Fruit fly (Drosophila melanogaster) whole organism, embryonic: ENCODE measurements around the gene CG15483.
A peak's percentile ranks its signal among the peaks of the same experiment; 100 is the strongest.

Experiments
- BtbVII ChIP-seq: fragments of 200-800 bp; sonication (Bioruptor generic); optimal IDR thresholded peaks from 3 replicates; lab custom pipeline; 2017; ENCODE audit warnings: missing biosample characterization, mild to moderate bottlenecking, missing genetic modification characterization
- CG11085 ChIP-seq: fragments of 200-800 bp; sonication (Bioruptor generic); IDR thresholded peaks from 2 replicates; pipeline ENCODE4 v1.3.6; 2022; ENCODE audit warnings: missing biosample characterization, missing genetic modification characterization
- CG12769 ChIP-seq: fragments of 200-800 bp; sonication (Bioruptor generic); optimal IDR thresholded peaks from 2 replicates; lab custom pipeline; 2019; ENCODE audit warnings: missing biosample characterization, mild to moderate bottlenecking, missing genetic modification characterization, moderate library complexity
- CG13775 ChIP-seq: fragments of 200-800 bp; sonication (Bioruptor generic); optimal IDR thresholded peaks from 3 replicates; lab custom pipeline; 2017; ENCODE audit warnings: missing biosample characterization, mild to moderate bottlenecking, missing genetic modification characterization
- CG15269 ChIP-seq: fragments of 200-800 bp; sonication (Bioruptor generic); optimal IDR thresholded peaks from 2 replicates; lab custom pipeline; 2018; ENCODE audit warnings: missing biosample characterization, mild to moderate bottlenecking, missing genetic modification characterization, moderate library complexity
- CG16813 ChIP-seq: fragments of 200-800 bp; sonication (Bioruptor generic); IDR thresholded peaks from 3 replicates; pipeline ENCODE4 v1.3.6; 2022; ENCODE audit warnings: missing biosample characterization, missing genetic modification characterization; ENCODE audit not compliant: partially characterized antibody
- CG17829 ChIP-seq: fragments of 200-800 bp; optimal IDR thresholded peaks from 2 replicates; lab custom pipeline; 2019; ENCODE audit warnings: missing biosample characterization, mild to moderate bottlenecking, missing genetic modification characterization, moderate library complexity
- CG2129 ChIP-seq: fragments of 200-800 bp; sonication (Bioruptor generic); IDR thresholded peaks from 2 replicates; pipeline ENCODE4 v1.3.6; 2022; ENCODE audit warnings: missing biosample characterization, missing genetic modification characterization; ENCODE audit not compliant: partially characterized antibody
- CG2202 ChIP-seq: fragments of 200-800 bp; sonication (Bioruptor generic); optimal IDR thresholded peaks from 2 replicates; lab custom pipeline; 2018; ENCODE audit warnings: missing biosample characterization, mild to moderate bottlenecking, missing genetic modification characterization
- CG3847 ChIP-seq: fragments of 200-800 bp; sonication (Bioruptor generic); IDR thresholded peaks from 2 replicates; pipeline ENCODE4 v1.3.6; 2022; ENCODE audit warnings: missing biosample characterization, missing genetic modification characterization
- CG42726 ChIP-seq: fragments of 200-800 bp; sonication (Bioruptor generic); IDR thresholded peaks from 2 replicates; pipeline ENCODE4 v1.3.6; 2022; ENCODE audit warnings: missing biosample characterization, missing genetic modification characterization; ENCODE audit not compliant: partially characterized antibody
- CG4424 ChIP-seq: fragments of 200-800 bp; sonication (Bioruptor generic); optimal IDR thresholded peaks from 3 replicates; lab custom pipeline; 2016; ENCODE audit warnings: missing biosample characterization, missing genetic modification characterization
- CG5180 ChIP-seq: fragments of 200-800 bp; sonication (Bioruptor generic); optimal IDR thresholded peaks from 3 replicates; lab custom pipeline; 2017; ENCODE audit warnings: missing biosample characterization, missing genetic modification characterization, mild to moderate bottlenecking, moderate library complexity, missing genetic modification reagents
- CG7987 ChIP-seq: fragments of 200-800 bp; sonication (Bioruptor generic); optimal IDR thresholded peaks from 2 replicates; lab custom pipeline; 2018; ENCODE audit warnings: missing biosample characterization, mild to moderate bottlenecking, missing genetic modification characterization, moderate library complexity
- Dek ChIP-seq: fragments of 200-800 bp; sonication (Bioruptor generic); optimal IDR thresholded peaks from 3 replicates; lab custom pipeline; 2019; ENCODE audit warnings: missing biosample characterization, mild to moderate bottlenecking, missing genetic modification characterization, moderate library complexity
- Dll ChIP-seq: fragments of 200-800 bp; sonication (Bioruptor generic); IDR thresholded peaks from 4 replicates; pipeline ENCODE4 v1.3.6; 2022; ENCODE audit warnings: missing biosample characterization, missing genetic modification characterization; ENCODE audit not compliant: partially characterized antibody
- Dp ChIP-seq: fragments of 200-800 bp; sonication (Bioruptor generic); optimal IDR thresholded peaks from 2 replicates; lab custom pipeline; 2018; ENCODE audit warnings: missing biosample characterization, mild to moderate bottlenecking, missing genetic modification characterization, moderate library complexity
- ERR ChIP-seq: fragments of 200-800 bp; sonication (Bioruptor generic); optimal IDR thresholded peaks from 2 replicates; lab custom pipeline; 2016; ENCODE audit warnings: missing biosample characterization, missing genetic modification characterization
- Hr78 ChIP-seq, 2 experiments: fragments of 200-800 bp in 1 of 2; fragments of >200 bp in 1 of 2; sonication (Bioruptor generic) in 1 of 2; optimal IDR thresholded peaks; 2 replicates each; lab custom pipeline; 2017 to 2019; ENCODE audit warnings: missing biosample characterization in 2 of 2, missing genetic modification characterization in 2 of 2, mild to moderate bottlenecking in 1 of 2, moderate library complexity in 1 of 2
- Hsf ChIP-seq: fragments of 200-800 bp; sonication (Bioruptor generic); optimal IDR thresholded peaks from 3 replicates; lab custom pipeline; 2016; ENCODE audit warnings: missing biosample characterization, missing genetic modification characterization
- MTF-1 ChIP-seq: fragments of 200-800 bp; sonication (Bioruptor generic); optimal IDR thresholded peaks from 2 replicates; lab custom pipeline; 2018; ENCODE audit warnings: missing biosample characterization, mild to moderate bottlenecking, missing genetic modification characterization, borderline replicate concordance
- Myb ChIP-seq: fragments of 200-800 bp; sonication (Bioruptor generic); optimal IDR thresholded peaks from 2 replicates; lab custom pipeline; 2016; ENCODE audit warnings: missing biosample characterization, missing genetic modification characterization
- NC2α ChIP-seq: fragments of 200-800 bp; sonication (Bioruptor generic); optimal IDR thresholded peaks from 2 replicates; lab custom pipeline; 2016; ENCODE audit warnings: missing biosample characterization, missing genetic modification characterization
- NK7.1 ChIP-seq: fragments of 200-800 bp; sonication (Bioruptor generic); optimal IDR thresholded peaks from 3 replicates; lab custom pipeline; 2016; ENCODE audit warnings: missing biosample characterization, missing genetic modification characterization
- Rfx ChIP-seq: fragments of 200-800 bp; sonication (Bioruptor generic); IDR thresholded peaks from 2 replicates; pipeline ENCODE4 v1.3.6; 2022; ENCODE audit warnings: missing biosample characterization, missing genetic modification characterization
- Side ChIP-seq: fragments of 200-800 bp; sonication (Bioruptor generic); optimal IDR thresholded peaks from 2 replicates; lab custom pipeline; 2016; ENCODE audit warnings: missing biosample characterization, missing genetic modification characterization
- Tbp ChIP-seq: fragments of >200 bp; optimal IDR thresholded peaks from 2 replicates; lab custom pipeline; 2018; ENCODE audit warnings: missing biosample characterization, missing genetic modification characterization
- Xrp1 ChIP-seq: fragments of 200-800 bp; sonication (Bioruptor generic); IDR thresholded peaks from 2 replicates; pipeline ENCODE4 v1.3.6; 2022; ENCODE audit warnings: missing biosample characterization, missing genetic modification characterization
- abd-A ChIP-seq: fragments of 200-800 bp; sonication (Bioruptor generic); optimal IDR thresholded peaks from 3 replicates; lab custom pipeline; 2019; ENCODE audit warnings: missing biosample characterization, mild to moderate bottlenecking, missing genetic modification characterization, moderate library complexity
- al ChIP-seq: fragments of 200-800 bp; sonication (Bioruptor generic); IDR thresholded peaks from 2 replicates; pipeline ENCODE4 v1.3.6; 2022; ENCODE audit warnings: missing biosample characterization, missing genetic modification characterization
- ap ChIP-seq: fragments of 200-800 bp; sonication (Bioruptor generic); IDR thresholded peaks from 2 replicates; pipeline ENCODE4 v1.3.6; 2022; ENCODE audit warnings: missing biosample characterization, missing genetic modification characterization
- az2 ChIP-seq: fragments of 200-800 bp; sonication (Bioruptor generic); optimal IDR thresholded peaks from 3 replicates; lab custom pipeline; 2016; ENCODE audit warnings: missing biosample characterization, missing genetic modification characterization
- bab2 ChIP-seq: fragments of 200-800 bp; sonication (Bioruptor generic); optimal IDR thresholded peaks from 2 replicates; lab custom pipeline; 2016; ENCODE audit warnings: missing biosample characterization, missing genetic modification characterization
- br ChIP-seq: fragments of >200 bp; optimal IDR thresholded peaks from 2 replicates; lab custom pipeline; 2017
- bsh ChIP-seq, 2 experiments: fragments of 200-800 bp; sonication (Bioruptor generic); optimal IDR thresholded peaks; 2 replicates each; lab custom pipeline; 2017 to 2018; ENCODE audit warnings: mild to moderate bottlenecking in 2 of 2, missing biosample characterization in 2 of 2, missing genetic modification characterization in 2 of 2, moderate library complexity in 1 of 2
- emc ChIP-seq: fragments of 200-800 bp; sonication (Bioruptor generic); optimal IDR thresholded peaks from 2 replicates; lab custom pipeline; 2016; ENCODE audit warnings: missing biosample characterization, missing genetic modification characterization
- eve ChIP-seq, 2 experiments: fragments of >200 bp; optimal IDR thresholded peaks; 2 replicates each; lab custom pipeline; 2017; ENCODE audit warnings: missing biosample characterization in 2 of 2, missing genetic modification characterization in 2 of 2
- fd96Cb ChIP-seq: fragments of 200-800 bp; sonication (Bioruptor generic); optimal IDR thresholded peaks from 2 replicates; lab custom pipeline; 2018; ENCODE audit warnings: missing biosample characterization, mild to moderate bottlenecking, missing genetic modification characterization, moderate library complexity
- ftz-f1 ChIP-seq: fragments of 200-800 bp; sonication (Bioruptor generic); optimal IDR thresholded peaks from 2 replicates; lab custom pipeline; 2016; ENCODE audit warnings: missing biosample characterization, missing genetic modification characterization
- fu2 ChIP-seq: fragments of 200-800 bp; sonication (Bioruptor generic); optimal IDR thresholded peaks from 2 replicates; lab custom pipeline; 2016; ENCODE audit warnings: missing biosample characterization, missing genetic modification characterization
- gsb ChIP-seq: fragments of 200-800 bp; sonication (Bioruptor generic); IDR thresholded peaks from 2 replicates; pipeline ENCODE4 v1.3.6; 2022; ENCODE audit warnings: missing biosample characterization, missing genetic modification characterization
- h ChIP-seq: fragments of >200 bp; optimal IDR thresholded peaks from 2 replicates; lab custom pipeline; 2017
- hth ChIP-seq: fragments of >200 bp; optimal IDR thresholded peaks from 2 replicates; lab custom pipeline; 2017; ENCODE audit warnings: inconsistent platforms
- jing ChIP-seq: fragments of 200-800 bp; sonication (Bioruptor generic); optimal IDR thresholded peaks from 2 replicates; lab custom pipeline; 2018; ENCODE audit warnings: missing biosample characterization, mild to moderate bottlenecking, missing genetic modification characterization
- p53 ChIP-seq: fragments of 200-800 bp; sonication (Bioruptor generic); optimal IDR thresholded peaks from 2 replicates; lab custom pipeline; 2016; ENCODE audit warnings: missing biosample characterization, missing genetic modification characterization
- peb ChIP-seq: fragments of 200-800 bp; sonication (Bioruptor generic); IDR thresholded peaks from 2 replicates; pipeline ENCODE4 v1.3.6; 2022; ENCODE audit warnings: missing biosample characterization, missing genetic modification characterization
- psq ChIP-seq: fragments of 200-800 bp; sonication (Bioruptor generic); optimal IDR thresholded peaks from 2 replicates; lab custom pipeline; 2017; ENCODE audit warnings: missing biosample characterization, missing genetic modification characterization
- run ChIP-seq: fragments of 200-800 bp; sonication (Bioruptor generic); optimal IDR thresholded peaks from 3 replicates; lab custom pipeline; 2018; ENCODE audit warnings: missing biosample characterization, mild to moderate bottlenecking, missing genetic modification characterization
- so ChIP-seq: fragments of 200-800 bp; sonication (Bioruptor generic); IDR thresholded peaks from 3 replicates; pipeline ENCODE4 v1.3.6; 2022; ENCODE audit warnings: missing biosample characterization, missing genetic modification characterization
- sob ChIP-seq: fragments of 200-800 bp; sonication (Bioruptor generic); IDR thresholded peaks from 2 replicates; pipeline ENCODE4 v1.3.6; 2022; ENCODE audit warnings: missing biosample characterization, missing genetic modification characterization
- tna ChIP-seq: fragments of 200-800 bp; sonication (Bioruptor generic); IDR thresholded peaks from 2 replicates; pipeline ENCODE4 v1.3.6; 2022; ENCODE audit warnings: missing biosample characterization, missing genetic modification characterization; ENCODE audit not compliant: partially characterized antibody

Gene CG15483

DNA sequence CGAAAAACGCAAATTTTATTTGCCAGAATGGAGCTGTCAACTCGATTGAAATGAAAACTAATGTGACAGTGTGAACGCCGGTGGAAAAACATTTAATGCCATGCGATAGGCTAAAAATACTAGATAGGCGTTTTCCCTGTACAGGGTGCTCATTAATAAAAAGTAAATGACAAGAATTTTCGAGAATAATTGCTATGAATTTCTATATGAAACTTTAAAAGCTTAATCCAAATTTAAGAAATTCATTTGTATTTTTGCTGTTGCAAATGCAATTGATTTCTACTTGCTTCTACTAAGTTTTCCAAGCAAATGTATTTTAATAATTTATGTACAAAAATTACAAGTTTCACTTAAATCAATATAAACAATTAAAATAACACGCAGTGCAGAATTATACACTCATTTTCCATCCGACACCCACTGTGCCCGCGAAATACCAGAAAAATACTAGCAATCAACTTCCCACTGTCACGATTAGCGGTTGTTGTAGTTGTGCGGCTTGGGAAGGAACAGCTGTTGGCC is 39.8 kb downstream of the CG15483 start, which contains the start of gene Pih1D1 (continued):
- TF ChIP-seq eve (GFP tag; optimal IDR thresholded peaks at IDR 0.05; lab: Kevin White, UChicago) (peak in 1 of 2 experiments; percentile 63), az2 (GFP tag; lab: Kevin White, UChicago) (peak; percentile 94), CG42726 (GFP tag; lab: Robert Waterston, UW) (no peak), so (GFP tag; lab: Robert Waterston, UW) (peak; percentile 94), br (lab: Kevin White, UChicago) (no peak), CG5180 (GFP tag; lab: Kevin White, UChicago) (peak; percentile 77), h (lab: Kevin White, UChicago) (no peak), CG11085 (peak; percentile 92), MTF-1 (GFP tag; lab: Kevin White, UChicago) (peak; percentile 57), NK7.1 (peak; percentile 81), Side (GFP tag; lab: Kevin White, UChicago) (peak; percentile 86), run (tag; lab: Kevin White, UChicago) (peak; percentile 80), abd-A (tag; lab: Kevin White, UChicago) (no peak), Dll (GFP tag; lab: Robert Waterston, UW) (no peak), al (GFP tag; lab: Robert Waterston, UW) (peak; percentile 97), gsb (GFP tag; lab: Robert Waterston, UW) (peak; percentile 76), p53 (GFP tag; lab: Kevin White, UChicago) (peak; percentile 84), Myb (GFP tag; lab: Kevin White, UChicago) (peak; percentile 76), Tbp (GFP tag; lab: Kevin White, UChicago) (no peak), Xrp1 (GFP tag; lab: Robert Waterston, UW) (peak; percentile 97), psq (GFP tag; lab: Kevin White, UChicago) (peak; percentile 77), Dp (GFP tag; lab: Kevin White, UChicago) (peak; percentile 11), tna (GFP tag; lab: Robert Waterston, UW) (no peak), emc (peak; percentile 82), CG17829 (peak; percentile 96), ERR (GFP tag; lab: Kevin White, UChicago) (peak; percentile 46), NC2α (GFP tag; lab: Kevin White, UChicago) (peak; percentile 69), ftz-f1 (no peak), CG2129 (GFP tag; lab: Robert Waterston, UW) (no peak), bsh (GFP tag; optimal IDR thresholded peaks at IDR 0.05; lab: Kevin White, UChicago) (peak in 1 of 2 experiments; percentile 91), CG12769 (tag; lab: Kevin White, UChicago) (no peak), CG4424 (GFP tag; lab: Kevin White, UChicago) (peak; percentile 97), hth (lab: Kevin White, UChicago) (no peak), CG13775 (GFP tag; lab: Kevin White, UChicago) (peak; percentile 98), jing (GFP tag; lab: Kevin White, UChicago) (peak; percentile 88), BtbVII (peak; percentile 93), sob (peak; percentile 96), Hr78 (GFP tag; optimal IDR thresholded peaks at IDR 0.05; lab: Kevin White, UChicago) (no peak), bab2 (peak; percentile 95), CG15269 (tag; lab: Kevin White, UChicago) (peak; percentile 94), CG16813 (GFP tag; lab: Robert Waterston, UW) (no peak), fu2 (GFP tag; lab: Kevin White, UChicago) (peak; percentile 94), Hsf (peak; percentile 96), peb (GFP tag; lab: Robert Waterston, UW) (peak; percentile 90), ap (peak; percentile 91), CG7987 (GFP tag; lab: Kevin White, UChicago) (peak; percentile 66), CG3847 (GFP tag; lab: Robert Waterston, UW) (peak; percentile 96), Dek (peak; percentile 92), CG2202 (tag; lab: Kevin White, UChicago) (peak; percentile 75), fd96Cb (tag; lab: Kevin White, UChicago) (peak; percentile 95), Rfx (GFP tag; lab: Robert Waterston, UW) (peak; percentile 95)
